Worm (Caenorhabditis elegans): ENCODE results near the gene pef-1.

The pef-1 gene

ce11 chrIII:886726-887125 lies 39.4 kb downstream of the pef-1 start, which contains the start of gene zer-1:
Gene zer-1, minus strand, starts transcription at chrIII:886793.
- TF ChIP-seq nhr-85 (tag): peak; percentile 8
- TF ChIP-seq nhr-20 (tag; optimal IDR thresholded peaks at IDR 0.05): no peak
- peak; percentile 98 for TF ChIP-seq blmp-1 (tag; optimal IDR thresholded peaks at IDR 0.05)
- TF ChIP-seq elt-3 (tag; optimal IDR thresholded peaks at IDR 0.05): peak in 1 of 6 experiments; percentile 5

- no peak for TF ChIP-seq nhr-71 (tag; optimal IDR thresholded peaks at IDR 0.05)
- no peak for TF ChIP-seq efl-1 (optimal IDR thresholded peaks at IDR 0.05)
- peak in 1 of 2 experiments; percentile 90 for TF ChIP-seq efl-1 (GFP tag; optimal IDR thresholded peaks at IDR 0.05 in 1 of 2)
These were observed 42.5 kb downstream of the pef-1 start for ce11 chrIII:883595-883994.

ce11 chrIII:881460-881859 lies 44.7 kb downstream of the pef-1 start:
- TF ChIP-seq efl-3 (GFP tag; optimal IDR thresholded peaks at IDR 0.05) (no peak), nhr-47 (tag; optimal IDR thresholded peaks at IDR 0.05) (no peak), efl-1 (optimal IDR thresholded peaks at IDR 0.05) (no peak), efl-1 (GFP tag; optimal IDR thresholded peaks at IDR 0.05 in 1 of 2) (peak in 1 of 2 experiments; percentile 23)

ce11 chrIII:880840-881239 lies 45.3 kb downstream of the pef-1 start:
- TF ChIP-seq mef-2 (tag; optimal IDR thresholded peaks at IDR 0.05) (no peak), efl-1 (optimal IDR thresholded peaks at IDR 0.05) (no peak), efl-1 (GFP tag; optimal IDR thresholded peaks at IDR 0.05 in 1 of 2) (peak in 1 of 2 experiments; percentile 57)

ce11 chrIII:879634-880033 lies 46.5 kb downstream of the pef-1 start, which contains the start of the genes T24C4.5 and ucr-2.3:
Gene T24C4.5, minus strand, starts transcription at chrIII:879734.
Gene ucr-2.3, plus strand, starts transcription at chrIII:879860.
- no peak for TF ChIP-seq tlp-1 (tag; optimal IDR thresholded peaks at IDR 0.05)
- no peak for TF ChIP-seq zag-1 (tag; optimal IDR thresholded peaks at IDR 0.05)
- no peak for TF ChIP-seq pqm-1 (tag; optimal IDR thresholded peaks at IDR 0.05)
- TF ChIP-seq efl-1 (optimal IDR thresholded peaks at IDR 0.05): no peak
- no peak for TF ChIP-seq efl-1 (GFP tag; optimal IDR thresholded peaks at IDR 0.05 in 1 of 2)
- TF ChIP-seq nhr-77 (tag; optimal IDR thresholded peaks at IDR 0.05): no peak
- no peak for TF ChIP-seq hpl-2 (GFP tag; optimal IDR thresholded peaks at IDR 0.05)
- no peak for TF ChIP-seq tbx-2 (tag; optimal IDR thresholded peaks at IDR 0.05)
- no peak for TF ChIP-seq unc-86 (tag; optimal IDR thresholded peaks at IDR 0.05)

- TF ChIP-seq mdl-1 (tag; optimal IDR thresholded peaks at IDR 0.05) (no peak), nhr-19 (GFP tag; conservative IDR thresholded peaks at IDR 0.05) (no peak), blmp-1 (tag; optimal IDR thresholded peaks at IDR 0.05) (no peak), egl-27 (tag; optimal IDR thresholded peaks at IDR 0.05) (no peak), sup-37 (GFP tag; optimal IDR thresholded peaks at IDR 0.05) (no peak), ceh-90 (tag; optimal IDR thresholded peaks at IDR 0.05) (no peak), fkh-10 (GFP tag; optimal IDR thresholded peaks at IDR 0.05) (no peak), nhr-12 (tag; optimal IDR thresholded peaks at IDR 0.05) (no peak), hlh-17 (GFP tag; optimal IDR thresholded peaks at IDR 0.05; ENCODE audit: borderline replicate concordance) (no peak), xbp-1 (tag; optimal IDR thresholded peaks at IDR 0.05) (no peak), aly-2 (tag; optimal IDR thresholded peaks at IDR 0.05) (no peak), vab-15 (tag; optimal IDR thresholded peaks at IDR 0.05) (no peak), dsc-1 (tag; optimal IDR thresholded peaks at IDR 0.05) (no peak), ets-5 (GFP tag; IDR thresholded peaks at IDR 0.05) (no peak), grh-1 (GFP tag; IDR thresholded peaks at IDR 0.05) (no peak), nhr-11 (tag; optimal IDR thresholded peaks at IDR 0.05) (no peak), unc-98 (GFP tag; IDR thresholded peaks at IDR 0.05) (no peak), ztf-4 (tag; optimal IDR thresholded peaks at IDR 0.05) (no peak), nhr-71 (tag; optimal IDR thresholded peaks at IDR 0.05) (no peak), nhr-85 (tag) (no peak)
These were observed 52.7 kb downstream of the pef-1 start, which contains the start of gene clc-19 for ce11 chrIII:873432-873831. Gene clc-19, minus strand, starts transcription at chrIII:873566.
